Fruit fly (Drosophila melanogaster) whole organism, embryonic: Measurements from ENCODE around the gene CG9106.

ENCODE experiments used
- Aef1 ChIP-seq: fragments of 200-800 bp; sonication (Bioruptor generic); IDR thresholded peaks from 3 replicates; pipeline ENCODE4 v1.3.6; 2022; ENCODE audit warnings: missing biosample characterization, missing genetic modification characterization
- CG10321 ChIP-seq: fragments of 200-800 bp; sonication (Bioruptor generic); IDR thresholded peaks from 2 replicates; pipeline ENCODE4 v1.3.6; 2022; ENCODE audit warnings: missing biosample characterization, missing genetic modification characterization
- CG10543 ChIP-seq: fragments of 200-800 bp; sonication (Bioruptor generic); optimal IDR thresholded peaks from 3 replicates; lab custom pipeline; 2017; ENCODE audit warnings: missing biosample characterization, mild to moderate bottlenecking, missing genetic modification characterization, moderate library complexity
- CG11398 ChIP-seq: fragments of 200-800 bp; sonication (Bioruptor generic); optimal IDR thresholded peaks from 2 replicates; lab custom pipeline; 2016; ENCODE audit warnings: missing biosample characterization, missing genetic modification characterization
- CG12071 ChIP-seq: fragments of 200-800 bp; sonication (Bioruptor generic); optimal IDR thresholded peaks from 3 replicates; lab custom pipeline; 2018; ENCODE audit warnings: missing biosample characterization, mild to moderate bottlenecking, missing genetic modification characterization
- CG12391 ChIP-seq: fragments of 200-800 bp; sonication (Bioruptor generic); optimal IDR thresholded peaks from 3 replicates; lab custom pipeline; 2018; ENCODE audit warnings: missing biosample characterization, mild to moderate bottlenecking, missing genetic modification characterization, moderate library complexity
- CG13287 ChIP-seq: fragments of 200-800 bp; sonication (Bioruptor generic); IDR thresholded peaks from 2 replicates; pipeline ENCODE4 v1.3.6; 2022; ENCODE audit warnings: missing biosample characterization, missing genetic modification characterization; ENCODE audit not compliant: partially characterized antibody
- CG15269 ChIP-seq: fragments of 200-800 bp; sonication (Bioruptor generic); optimal IDR thresholded peaks from 2 replicates; lab custom pipeline; 2018; ENCODE audit warnings: missing biosample characterization, mild to moderate bottlenecking, missing genetic modification characterization, moderate library complexity
- CG1832 ChIP-seq: fragments of 200-800 bp; sonication (Bioruptor generic); optimal IDR thresholded peaks from 2 replicates; lab custom pipeline; 2017; ENCODE audit warnings: missing biosample characterization, mild to moderate bottlenecking, missing genetic modification characterization, inconsistent platforms
- CG18599 ChIP-seq: fragments of 200-800 bp; sonication (Bioruptor generic); optimal IDR thresholded peaks from 3 replicates; lab custom pipeline; 2017; ENCODE audit warnings: missing biosample characterization, missing genetic modification characterization, mild to moderate bottlenecking, moderate library complexity, missing genetic modification reagents
- CG30403 ChIP-seq: fragments of 200-800 bp; sonication (Bioruptor generic); optimal IDR thresholded peaks from 3 replicates; lab custom pipeline; 2016; ENCODE audit warnings: missing biosample characterization, missing genetic modification characterization
- CG31441 ChIP-seq: fragments of 200-800 bp; sonication (Bioruptor generic); IDR thresholded peaks from 2 replicates; pipeline ENCODE4 v1.3.6; 2022; ENCODE audit warnings: missing biosample characterization, missing genetic modification characterization
- CG3163 ChIP-seq: fragments of 200-800 bp; sonication (Bioruptor generic); optimal IDR thresholded peaks from 3 replicates; lab custom pipeline; 2016; ENCODE audit warnings: missing biosample characterization, missing genetic modification characterization
- CG33213 ChIP-seq: fragments of 200-800 bp; sonication (Bioruptor generic); optimal IDR thresholded peaks from 3 replicates; lab custom pipeline; 2016; ENCODE audit warnings: missing biosample characterization, missing genetic modification characterization
- CG3407 ChIP-seq: fragments of 200-800 bp; sonication (Bioruptor generic); optimal IDR thresholded peaks from 2 replicates; lab custom pipeline; 2018; ENCODE audit warnings: missing biosample characterization, mild to moderate bottlenecking, missing genetic modification characterization
- CG6254 ChIP-seq: fragments of 200-800 bp; sonication (Bioruptor generic); optimal IDR thresholded peaks from 3 replicates; lab custom pipeline; 2017; ENCODE audit warnings: mild to moderate bottlenecking, missing biosample characterization, missing genetic modification reagents, missing genetic modification characterization
- CG7745 ChIP-seq: fragments of 200-800 bp; sonication (Bioruptor generic); optimal IDR thresholded peaks from 2 replicates; lab custom pipeline; 2018; ENCODE audit warnings: missing biosample characterization, mild to moderate bottlenecking, missing genetic modification characterization, moderate library complexity
- CTCF ChIP-seq: fragments of 200-800 bp; sonication (Bioruptor generic); optimal IDR thresholded peaks from 2 replicates; lab custom pipeline; 2017; ENCODE audit warnings: missing biosample characterization, mild to moderate bottlenecking, missing genetic modification characterization, moderate library complexity
- Deaf1 ChIP-seq: fragments of 200-800 bp; optimal IDR thresholded peaks from 3 replicates; lab custom pipeline; 2019; ENCODE audit warnings: missing biosample characterization, mild to moderate bottlenecking, missing genetic modification characterization, moderate library complexity
- Dek ChIP-seq: fragments of 200-800 bp; sonication (Bioruptor generic); optimal IDR thresholded peaks from 3 replicates; lab custom pipeline; 2019; ENCODE audit warnings: missing biosample characterization, mild to moderate bottlenecking, missing genetic modification characterization, moderate library complexity
- Hmr ChIP-seq: fragments of 200-800 bp; sonication (Bioruptor generic); optimal IDR thresholded peaks from 3 replicates; lab custom pipeline; 2017; ENCODE audit warnings: mild to moderate bottlenecking, missing biosample characterization, missing genetic modification reagents, missing genetic modification characterization
- Kr ChIP-seq: fragments of 200-800 bp; sonication (Bioruptor generic); optimal IDR thresholded peaks from 2 replicates; lab custom pipeline; 2017; ENCODE audit warnings: missing biosample characterization, mild to moderate bottlenecking, missing genetic modification characterization
- Med ChIP-seq: fragments of 200-800 bp; sonication (Bioruptor generic); peaks from one replicate; lab custom pipeline; 2016; ENCODE audit warnings: missing biosample characterization, missing genetic modification characterization, mild to moderate bottlenecking, inconsistent platforms, moderate library complexity
- Nf-YC ChIP-seq: fragments of 200-800 bp; optimal IDR thresholded peaks from 3 replicates; lab custom pipeline; 2019; ENCODE audit warnings: missing biosample characterization, mild to moderate bottlenecking, missing genetic modification characterization, moderate library complexity
- Pdp1 ChIP-seq, 2 experiments: fragments of 200-800 bp; sonication (Bioruptor generic); optimal IDR thresholded peaks; 3 replicates each; lab custom pipeline; 2016; ENCODE audit warnings: missing biosample characterization in 2 of 2, missing genetic modification characterization in 2 of 2, mild to moderate bottlenecking in 1 of 2, moderate library complexity in 1 of 2
- Sox102F ChIP-seq: fragments of 200-800 bp; sonication (Bioruptor generic); optimal IDR thresholded peaks from 2 replicates; lab custom pipeline; 2018; ENCODE audit warnings: missing biosample characterization, mild to moderate bottlenecking, missing genetic modification characterization, moderate library complexity
- Trl ChIP-seq, 3 experiments: fragments of >200 bp in 2 of 3; fragments of 200-800 bp in 1 of 3; sonication (Bioruptor generic) in 1 of 3; optimal IDR thresholded peaks; 2 replicates in 1 of 3; 3 replicates in 2 of 3; lab custom pipeline; 2016 to 2017; ENCODE audit warnings: missing biosample characterization in 1 of 3, missing genetic modification characterization in 1 of 3
- abd-A ChIP-seq: fragments of 200-800 bp; sonication (Bioruptor generic); optimal IDR thresholded peaks from 3 replicates; lab custom pipeline; 2019; ENCODE audit warnings: missing biosample characterization, mild to moderate bottlenecking, missing genetic modification characterization, moderate library complexity
- ap ChIP-seq: fragments of 200-800 bp; sonication (Bioruptor generic); IDR thresholded peaks from 2 replicates; pipeline ENCODE4 v1.3.6; 2022; ENCODE audit warnings: missing biosample characterization, missing genetic modification characterization
- bigmax ChIP-seq: fragments of 200-800 bp; sonication (Bioruptor generic); optimal IDR thresholded peaks from 2 replicates; lab custom pipeline; 2018; ENCODE audit warnings: missing biosample characterization, mild to moderate bottlenecking, missing genetic modification characterization
- chinmo ChIP-seq: fragments of 200-800 bp; sonication (Bioruptor generic); IDR thresholded peaks from 4 replicates; pipeline ENCODE4 v1.3.6; 2022; ENCODE audit warnings: missing biosample characterization, missing genetic modification characterization; ENCODE audit not compliant: partially characterized antibody
- ci ChIP-seq: fragments of 200-800 bp; sonication (Bioruptor generic); IDR thresholded peaks from 3 replicates; pipeline ENCODE4 v1.3.6; 2022; ENCODE audit warnings: missing biosample characterization, missing genetic modification characterization
- crol ChIP-seq: fragments of 200-800 bp; sonication (Bioruptor generic); IDR thresholded peaks from 2 replicates; pipeline ENCODE4 v1.3.6; 2022; ENCODE audit warnings: missing biosample characterization, missing genetic modification characterization
- dmrt99B ChIP-seq: fragments of 200-800 bp; sonication (Bioruptor generic); optimal IDR thresholded peaks from 2 replicates; lab custom pipeline; 2018; ENCODE audit warnings: missing biosample characterization, mild to moderate bottlenecking, missing genetic modification characterization, moderate library complexity
- dysf ChIP-seq: fragments of 200-800 bp; sonication (Bioruptor generic); IDR thresholded peaks from 3 replicates; pipeline ENCODE4 v1.3.6; 2022; ENCODE audit warnings: missing biosample characterization, missing genetic modification characterization
- ftz-f1 ChIP-seq: fragments of 200-800 bp; sonication (Bioruptor generic); optimal IDR thresholded peaks from 2 replicates; lab custom pipeline; 2016; ENCODE audit warnings: missing biosample characterization, missing genetic modification characterization
- gem ChIP-seq: fragments of 200-800 bp; sonication (Bioruptor generic); optimal IDR thresholded peaks from 2 replicates; lab custom pipeline; 2019; ENCODE audit warnings: missing biosample characterization, mild to moderate bottlenecking, missing genetic modification characterization, moderate library complexity
- gfzf ChIP-seq: fragments of 200-800 bp; sonication (Bioruptor generic); optimal IDR thresholded peaks from 2 replicates; lab custom pipeline; 2016; ENCODE audit warnings: missing biosample characterization, mild to moderate bottlenecking, missing genetic modification characterization, moderate library complexity
- gro ChIP-seq: fragments of 200-800 bp; sonication (Bioruptor generic); optimal IDR thresholded peaks from 2 replicates; lab custom pipeline; 2016; ENCODE audit warnings: missing biosample characterization, missing genetic modification characterization
- lab ChIP-seq: fragments of 200-800 bp; sonication (Bioruptor generic); optimal IDR thresholded peaks from 3 replicates; lab custom pipeline; 2017; ENCODE audit warnings: missing biosample characterization, missing genetic modification characterization, mild to moderate bottlenecking, moderate library complexity, missing genetic modification reagents
- mirr ChIP-seq: fragments of 200-800 bp; sonication (Bioruptor generic); optimal IDR thresholded peaks from 3 replicates; lab custom pipeline; 2018; ENCODE audit warnings: missing biosample characterization, mild to moderate bottlenecking, missing genetic modification characterization
- nom ChIP-seq: fragments of 200-800 bp; sonication (Bioruptor generic); optimal IDR thresholded peaks from 2 replicates; lab custom pipeline; 2017; ENCODE audit warnings: missing biosample characterization, missing genetic modification characterization, mild to moderate bottlenecking, moderate library complexity, missing genetic modification reagents
- onecut ChIP-seq: fragments of 200-800 bp; sonication (Bioruptor generic); IDR thresholded peaks from 2 replicates; pipeline ENCODE4 v1.3.6; 2022; ENCODE audit warnings: missing biosample characterization, missing genetic modification characterization
- otp ChIP-seq: fragments of 200-800 bp; sonication (Bioruptor generic); IDR thresholded peaks from 3 replicates; pipeline ENCODE4, ENCODE4 v1.3.6; 2022; ENCODE audit warnings: missing biosample characterization, missing genetic modification characterization
- row ChIP-seq: fragments of 200-800 bp; sonication (Bioruptor generic); IDR thresholded peaks from 3 replicates; pipeline ENCODE4 v1.3.6; 2022; ENCODE audit warnings: missing biosample characterization, missing genetic modification characterization
- sens ChIP-seq: fragments of 200-800 bp; sonication (Bioruptor generic); peaks from one replicate; lab custom pipeline; 2016; ENCODE audit warnings: missing biosample characterization, missing genetic modification characterization
- vvl ChIP-seq: fragments of 200-800 bp; sonication (Bioruptor generic); IDR thresholded peaks from 2 replicates; pipeline ENCODE4 v1.3.6; 2022; ENCODE audit warnings: missing biosample characterization, missing genetic modification characterization

The CG9106 gene

DNA sequence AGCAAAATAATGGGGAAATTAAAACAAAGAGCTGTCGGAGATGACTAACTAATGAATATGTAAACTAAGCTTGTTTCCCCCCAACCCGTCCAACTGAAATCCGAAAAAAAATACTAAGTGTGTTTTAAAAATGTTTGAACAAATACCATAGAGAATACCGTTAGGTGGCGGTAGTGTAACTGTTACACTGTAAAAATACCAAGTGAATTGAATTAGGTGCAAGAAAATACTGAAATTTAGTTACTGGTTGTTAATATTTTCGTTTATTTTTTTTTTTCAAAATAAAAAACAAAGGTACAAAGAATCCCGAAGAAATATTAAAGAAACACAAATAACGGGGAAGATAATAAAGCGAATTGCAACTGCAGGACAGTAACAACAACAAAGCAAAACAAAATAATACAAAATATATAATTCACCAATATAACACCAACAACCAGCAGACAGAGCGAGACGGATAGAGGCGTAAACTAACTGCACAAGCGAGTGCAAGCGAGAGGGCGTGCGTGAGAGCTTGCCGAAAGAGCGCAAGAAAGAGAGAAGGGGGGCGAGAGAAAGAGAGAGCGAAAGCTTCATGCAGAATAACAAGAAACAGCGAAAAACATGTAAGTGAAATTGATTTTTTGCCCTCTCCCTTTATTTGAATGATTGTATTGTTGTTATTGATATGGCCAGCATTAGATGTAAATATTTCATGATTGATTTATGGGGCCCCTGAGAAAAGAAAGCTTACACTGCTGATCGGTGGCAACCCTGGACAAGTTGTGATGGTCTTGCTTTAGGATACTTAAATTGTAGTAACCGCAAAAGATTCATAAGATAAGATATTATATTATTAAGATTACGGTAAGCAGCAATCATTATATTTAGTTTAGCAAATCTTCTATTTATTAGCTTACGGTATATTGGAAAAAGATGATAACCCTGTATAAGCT lies 34.0 kb upstream of the CG9106 start:
- TF ChIP-seq CG1832 (GFP tag; lab: Kevin White, UChicago) (peak; percentile 71), Med (GFP tag; lab: Kevin White, UChicago) (peak; percentile 75), row (GFP tag; lab: Robert Waterston, UW) (peak; percentile 30; the same call in 1 of the 3 replicates), dysf (GFP tag; lab: Robert Waterston, UW) (0 out of 3 replicates have a peak, but pooled peaks have one; percentile 23), chinmo (GFP tag; lab: Robert Waterston, UW) (peak; percentile 84; the same call in 2 of the 4 replicates), CG11398 (no peak), CG15269 (tag; lab: Kevin White, UChicago) (no peak), nom (GFP tag; lab: Kevin White, UChicago) (peak; percentile 42), Sox102F (GFP tag; lab: Kevin White, UChicago) (peak; percentile 30), abd-A (peak; percentile 42), gro (GFP tag; lab: Kevin White, UChicago) (peak; percentile 35), CG18599 (GFP tag; lab: Kevin White, UChicago) (no peak), CTCF (GFP tag; lab: Kevin White, UChicago) (peak; percentile 72), crol (GFP tag; lab: Robert Waterston, UW) (peak; percentile 62), CG33213 (no peak), CG12071 (GFP tag; lab: Kevin White, UChicago) (peak; percentile 11), gfzf (GFP tag; lab: Kevin White, UChicago) (peak; percentile 9), Hmr (peak; percentile 8), CG30403 (GFP tag; lab: Kevin White, UChicago) (peak; percentile 0), Kr (no peak), lab (peak; percentile 25), gem (tag; lab: Kevin White, UChicago) (peak; percentile 12), ftz-f1 (GFP tag; lab: Kevin White, UChicago) (peak; percentile 12), CG6254 (GFP tag; lab: Kevin White, UChicago) (no peak), CG3407 (GFP tag; lab: Kevin White, UChicago) (no peak), otp (GFP tag; lab: Robert Waterston, UW) (no peak), ci (GFP tag; lab: Robert Waterston, UW) (peak; percentile 17; the same call in 1 of the 3 replicates), bigmax (no peak), sens (GFP tag; lab: Kevin White, UChicago) (peak; percentile 87), Dek (no peak), Trl (optimal IDR thresholded peaks at IDR 0.05; lab: Kevin White, UChicago) (peak; percentile 72 to 91), Trl (GFP tag; optimal IDR thresholded peaks at IDR 0.05; lab: Kevin White, UChicago) (no peak), vvl (GFP tag; lab: Robert Waterston, UW) (0 out of 2 replicates have a peak, but pooled peaks have one; percentile 23), Nf-YC (tag; lab: Kevin White, UChicago) (peak; percentile 20), CG12391 (tag; lab: Kevin White, UChicago) (no peak), CG13287 (GFP tag; lab: Robert Waterston, UW) (peak; percentile 8; the same call in 1 of the 2 replicates), Deaf1 (tag; lab: Kevin White, UChicago) (peak; percentile 20), CG3163 (GFP tag; lab: Kevin White, UChicago) (peak; percentile 57), CG7745 (no peak), onecut (GFP tag; lab: Robert Waterston, UW) (peak; percentile 68), CG10543 (GFP tag; lab: Kevin White, UChicago) (no peak), ap (no peak), dmrt99B (tag; lab: Kevin White, UChicago) (peak; percentile 1), CG31441 (GFP tag; lab: Robert Waterston, UW) (0 out of 2 replicates have a peak, but pooled peaks have one; percentile 16), Pdp1 (GFP tag; optimal IDR thresholded peaks at IDR 0.05; lab: Kevin White, UChicago) (peak in 1 of 2 experiments; percentile 29), CG10321 (peak; percentile 81), mirr (GFP tag; lab: Kevin White, UChicago) (peak; percentile 24), Aef1 (GFP tag; lab: Robert Waterston, UW) (peak; percentile 71)
